Fruit fly (Drosophila melanogaster): ENCODE data around the gene CG17219.

Gene CG17219

dm6 chr2L:3056448-3056790 lies 27.4 kb downstream of the CG17219 start, which contains the start of gene FASN1 (continued):
- TF ChIP-seq twi (tag; optimal IDR thresholded peaks at IDR 0.05) (no peak), emc (GFP tag; optimal IDR thresholded peaks at IDR 0.05) (no peak), Bgb (GFP tag; IDR thresholded peaks at IDR 0.05; ENCODE audit: partially characterized antibody) (peak; percentile 61; the same call in 1 of the 2 replicates), CG9817 (tag; optimal IDR thresholded peaks at IDR 0.05) (no peak), CG1647 (GFP tag; optimal IDR thresholded peaks at IDR 0.05) (no peak), BEAF-32 (GFP tag; optimal IDR thresholded peaks at IDR 0.05) (no peak), fd64A (GFP tag; optimal IDR thresholded peaks at IDR 0.05) (no peak), CG6689 (GFP tag; IDR thresholded peaks at IDR 0.05) (no peak), Abd-B (GFP tag; optimal IDR thresholded peaks at IDR 0.05) (no peak), CG14860 (GFP tag; IDR thresholded peaks at IDR 0.05; ENCODE audit: partially characterized antibody) (0 out of 3 replicates have a peak, but pooled peaks have one; percentile 36), vfl (GFP tag; optimal IDR thresholded peaks at IDR 0.05) (no peak), row (GFP tag; IDR thresholded peaks at IDR 0.05) (no peak), zen (tag; optimal IDR thresholded peaks at IDR 0.05) (no peak), Sox102F (GFP tag; optimal IDR thresholded peaks at IDR 0.05) (no peak), GATAe (GFP tag; conservative IDR thresholded peaks at IDR 0.05) (no peak), lola (GFP tag; optimal IDR thresholded peaks at IDR 0.05) (no peak), br (optimal IDR thresholded peaks at IDR 0.05) (no peak), ato (GFP tag; IDR thresholded peaks at IDR 0.05; ENCODE audit: partially characterized antibody) (no peak), eve (GFP tag; optimal IDR thresholded peaks at IDR 0.05) (no peak), CHES-1-like (GFP tag; optimal IDR thresholded peaks at IDR 0.05) (no peak), CG13296 (GFP tag; optimal IDR thresholded peaks at IDR 0.05) (peak; percentile 42), trem (tag; optimal IDR thresholded peaks at IDR 0.05) (no peak), CG13894 (tag; optimal IDR thresholded peaks at IDR 0.05) (peak; percentile 2), dysf (GFP tag; IDR thresholded peaks at IDR 0.05) (no peak), CG10979 (tag; optimal IDR thresholded peaks at IDR 0.05) (no peak), so (GFP tag; IDR thresholded peaks at IDR 0.05) (0 out of 3 replicates have a peak, but pooled peaks have one; percentile 24), CG12744 (GFP tag; optimal IDR thresholded peaks at IDR 0.05) (no peak), CG33213 (GFP tag; optimal IDR thresholded peaks at IDR 0.05) (no peak), esg (GFP tag; conservative IDR thresholded peaks at IDR 0.05) (no peak), zfh2 (GFP tag; optimal IDR thresholded peaks at IDR 0.05) (no peak), Atf-2 (GFP tag; optimal IDR thresholded peaks at IDR 0.05) (no peak), CG1792 (GFP tag; optimal IDR thresholded peaks at IDR 0.05) (no peak), pzg (GFP tag; optimal IDR thresholded peaks at IDR 0.05) (no peak), CG5953 (GFP tag; IDR thresholded peaks at IDR 0.05) (no peak), Oaz (GFP tag; IDR thresholded peaks at IDR 0.05) (no peak), CG10431 (GFP tag; optimal IDR thresholded peaks at IDR 0.05) (no peak), CG17568 (GFP tag; optimal IDR thresholded peaks at IDR 0.05) (no peak), CG4820 (GFP tag; optimal IDR thresholded peaks at IDR 0.05) (no peak), CG15479 (GFP tag; optimal IDR thresholded peaks at IDR 0.05) (no peak), CTCF (GFP tag; optimal IDR thresholded peaks at IDR 0.05) (no peak), repo (GFP tag; optimal IDR thresholded peaks at IDR 0.05) (no peak), tx (GFP tag; optimal IDR thresholded peaks at IDR 0.05) (no peak), Doc2 (GFP tag; IDR thresholded peaks at IDR 0.05) (no peak), cad (GFP tag; optimal IDR thresholded peaks at IDR 0.05) (no peak), CG7987 (GFP tag; optimal IDR thresholded peaks at IDR 0.05) (peak; percentile 64), nerfin-1 (tag; optimal IDR thresholded peaks at IDR 0.05) (peak; percentile 12), nom (GFP tag; optimal IDR thresholded peaks at IDR 0.05) (peak; percentile 61), CG11085 (GFP tag; IDR thresholded peaks at IDR 0.05) (no peak), Xrp1 (GFP tag; IDR thresholded peaks at IDR 0.05) (no peak), CG13123 (GFP tag; optimal IDR thresholded peaks at IDR 0.05) (no peak), hth (optimal IDR thresholded peaks at IDR 0.05) (no peak), CG15514 (GFP tag; optimal IDR thresholded peaks at IDR 0.05) (peak; percentile 34), salm (tag; optimal IDR thresholded peaks at IDR 0.05) (no peak)

Measured in whole organism, embryonic.